Fruit fly (Drosophila melanogaster) Kc167 (cell line): ENCODE data around the gene CG32485.

Source experiments
- Myc ChIP-seq: fragments of >200 bp; optimal IDR thresholded peaks from 2 replicates; lab custom pipeline; 2017; ENCODE audit warnings: missing external identifiers
- Sin3A ChIP-seq: fragments of >200 bp; optimal IDR thresholded peaks from 2 replicates; lab custom pipeline; 2018; ENCODE audit warnings: missing external identifiers

dm6 chr3L:3048647-3049046 lies 1.5 kb upstream of the CG32485 start:
- TF ChIP-seq Sin3A (lab: Kevin White, UChicago) (no peak), Myc (no peak)
